Fruit fly (Drosophila melanogaster) whole organism, prepupa: ENCODE data around the gene CG31515.
A peak's percentile ranks its signal among the peaks of the same experiment; 100 is the strongest.

Experiments
- Blimp-1 ChIP-seq: fragments of 200-800 bp; sonication (Bioruptor generic); optimal IDR thresholded peaks from 3 replicates; lab custom pipeline; 2017; ENCODE audit warnings: missing biosample characterization, missing genetic modification characterization, mild to moderate bottlenecking, moderate library complexity, missing genetic modification reagents
- CG11294 ChIP-seq: fragments of 200-800 bp; sonication (Bioruptor generic); IDR thresholded peaks from 2 replicates; pipeline ENCODE4 v1.3.6; 2022; ENCODE audit warnings: missing biosample characterization, missing genetic modification characterization
- CG11902 ChIP-seq: fragments of 200-800 bp; sonication (Bioruptor generic); optimal IDR thresholded peaks from 3 replicates; lab custom pipeline; 2016; ENCODE audit warnings: missing biosample characterization, missing genetic modification characterization
- CG1621 ChIP-seq: fragments of 200-800 bp; sonication (Bioruptor generic); optimal IDR thresholded peaks from 3 replicates; lab custom pipeline; 2018; ENCODE audit warnings: missing biosample characterization, mild to moderate bottlenecking, missing genetic modification characterization
- CG3032 ChIP-seq: fragments of 200-800 bp; optimal IDR thresholded peaks from 2 replicates; lab custom pipeline; 2019; ENCODE audit warnings: missing biosample characterization, mild to moderate bottlenecking, missing genetic modification characterization, moderate library complexity
- CG32006 ChIP-seq: fragments of 200-800 bp; sonication (Bioruptor generic); optimal IDR thresholded peaks from 3 replicates; lab custom pipeline; 2017; ENCODE audit warnings: missing biosample characterization, mild to moderate bottlenecking, missing genetic modification characterization
- CG34406 ChIP-seq: fragments of 200-800 bp; sonication (Bioruptor generic); optimal IDR thresholded peaks from 3 replicates; lab custom pipeline; 2016; ENCODE audit warnings: missing biosample characterization, missing genetic modification characterization
- CG3919 ChIP-seq: fragments of 200-800 bp; sonication (Bioruptor generic); optimal IDR thresholded peaks from 3 replicates; lab custom pipeline; 2016; ENCODE audit warnings: missing biosample characterization, missing genetic modification characterization
- CG6163 ChIP-seq: fragments of 200-800 bp; sonication (Bioruptor generic); IDR thresholded peaks from 3 replicates; pipeline ENCODE4 v1.3.6; 2022; ENCODE audit warnings: missing biosample characterization, missing genetic modification characterization
- CG6792 ChIP-seq: fragments of 200-800 bp; sonication (Bioruptor generic); optimal IDR thresholded peaks from 3 replicates; lab custom pipeline; 2016; ENCODE audit warnings: missing biosample characterization, missing genetic modification characterization
- CG6808 ChIP-seq: fragments of 200-800 bp; sonication (Bioruptor generic); optimal IDR thresholded peaks from 3 replicates; lab custom pipeline; 2017; ENCODE audit warnings: missing biosample characterization, missing genetic modification characterization, mild to moderate bottlenecking, moderate library complexity, missing genetic modification reagents
- CG8319 ChIP-seq: fragments of 200-800 bp; sonication (Bioruptor generic); optimal IDR thresholded peaks from 3 replicates; lab custom pipeline; 2016; ENCODE audit warnings: missing biosample characterization, missing genetic modification characterization
- CG8632 ChIP-seq: fragments of 200-800 bp; sonication (Bioruptor generic); optimal IDR thresholded peaks from 3 replicates; lab custom pipeline; 2016; ENCODE audit warnings: missing biosample characterization, missing genetic modification characterization
- CG9139 ChIP-seq: fragments of 200-800 bp; sonication (Bioruptor generic); optimal IDR thresholded peaks from 3 replicates; lab custom pipeline; 2017; ENCODE audit warnings: missing biosample characterization, mild to moderate bottlenecking, missing genetic modification characterization
- Eip78C ChIP-seq: fragments of 200-800 bp; sonication (Bioruptor generic); peaks from one replicate; lab custom pipeline; 2016; ENCODE audit warnings: missing biosample characterization, missing genetic modification characterization
- Ets21C ChIP-seq: fragments of 200-800 bp; sonication (Bioruptor generic); optimal IDR thresholded peaks from 3 replicates; lab custom pipeline; 2016; ENCODE audit warnings: missing biosample characterization, missing genetic modification characterization
- Gug ChIP-seq: fragments of 200-800 bp; sonication (Bioruptor generic); IDR thresholded peaks from 2 replicates; pipeline ENCODE4 v1.3.6; 2022; ENCODE audit warnings: missing biosample characterization, missing genetic modification characterization
- Lpt ChIP-seq: fragments of 200-800 bp; sonication (Bioruptor generic); optimal IDR thresholded peaks from 3 replicates; lab custom pipeline; 2016; ENCODE audit warnings: missing biosample characterization, missing genetic modification characterization
- OdsH ChIP-seq: fragments of 200-800 bp; sonication (Bioruptor generic); optimal IDR thresholded peaks from 3 replicates; lab custom pipeline; 2016; ENCODE audit warnings: missing biosample characterization, missing genetic modification characterization
- Smox ChIP-seq: fragments of 200-800 bp; sonication (Bioruptor generic); optimal IDR thresholded peaks from 3 replicates; lab custom pipeline; 2016; ENCODE audit warnings: missing biosample characterization, missing genetic modification characterization
- Sox102F ChIP-seq: fragments of 200-800 bp; sonication (Bioruptor generic); optimal IDR thresholded peaks from 2 replicates; lab custom pipeline; 2016; ENCODE audit warnings: missing biosample characterization, mild to moderate bottlenecking, missing genetic modification characterization
- Sox14 ChIP-seq: fragments of 200-800 bp; sonication (Bioruptor generic); optimal IDR thresholded peaks from 3 replicates; lab custom pipeline; 2016; ENCODE audit warnings: missing biosample characterization, missing genetic modification characterization
- Sox15 ChIP-seq: fragments of 200-800 bp; sonication (Bioruptor generic); optimal IDR thresholded peaks from 3 replicates; lab custom pipeline; 2016; ENCODE audit warnings: missing biosample characterization, missing genetic modification characterization
- achi ChIP-seq: fragments of 200-800 bp; sonication (Bioruptor generic); optimal IDR thresholded peaks from 3 replicates; lab custom pipeline; 2016; ENCODE audit warnings: missing biosample characterization, missing genetic modification characterization
- cyc ChIP-seq: fragments of 200-800 bp; sonication (Bioruptor generic); optimal IDR thresholded peaks from 3 replicates; lab custom pipeline; 2016; ENCODE audit warnings: missing biosample characterization, missing genetic modification characterization
- eg ChIP-seq: fragments of 200-800 bp; sonication (Bioruptor generic); IDR thresholded peaks from 3 replicates; pipeline ENCODE4 v1.3.6; 2022; ENCODE audit warnings: missing biosample characterization, missing genetic modification characterization
- esn ChIP-seq: fragments of 200-800 bp; sonication (Bioruptor generic); optimal IDR thresholded peaks from 2 replicates; lab custom pipeline; 2016; ENCODE audit warnings: missing biosample characterization, mild to moderate bottlenecking, missing genetic modification characterization, moderate library complexity
- fd59A ChIP-seq: fragments of 200-800 bp; sonication (Bioruptor generic); optimal IDR thresholded peaks from 2 replicates; lab custom pipeline; 2017; ENCODE audit warnings: missing biosample characterization, mild to moderate bottlenecking, missing genetic modification characterization, missing genetic modification reagents
- fd85E ChIP-seq: fragments of 200-800 bp; sonication (Bioruptor generic); optimal IDR thresholded peaks from 3 replicates; lab custom pipeline; 2016; ENCODE audit warnings: missing biosample characterization, missing genetic modification characterization
- lz ChIP-seq: fragments of 200-800 bp; sonication (Bioruptor generic); optimal IDR thresholded peaks from 3 replicates; lab custom pipeline; 2016; ENCODE audit warnings: missing biosample characterization, missing genetic modification characterization
- net ChIP-seq: fragments of 200-800 bp; sonication (Bioruptor generic); optimal IDR thresholded peaks from 3 replicates; lab custom pipeline; 2016; ENCODE audit warnings: missing biosample characterization, missing genetic modification characterization
- pdm3 ChIP-seq: fragments of 200-800 bp; sonication (Bioruptor generic); optimal IDR thresholded peaks from 3 replicates; lab custom pipeline; 2016; ENCODE audit warnings: missing biosample characterization, missing genetic modification characterization
- spab ChIP-seq: fragments of 200-800 bp; sonication (Bioruptor generic); optimal IDR thresholded peaks from 2 replicates; lab custom pipeline; 2017; ENCODE audit warnings: missing biosample characterization, mild to moderate bottlenecking, missing genetic modification characterization, missing genetic modification reagents
- svp ChIP-seq: fragments of 200-800 bp; sonication (Bioruptor generic); peaks from one replicate; lab custom pipeline; 2016; ENCODE audit warnings: missing biosample characterization, missing genetic modification characterization

CG31515 gene

DNA sequence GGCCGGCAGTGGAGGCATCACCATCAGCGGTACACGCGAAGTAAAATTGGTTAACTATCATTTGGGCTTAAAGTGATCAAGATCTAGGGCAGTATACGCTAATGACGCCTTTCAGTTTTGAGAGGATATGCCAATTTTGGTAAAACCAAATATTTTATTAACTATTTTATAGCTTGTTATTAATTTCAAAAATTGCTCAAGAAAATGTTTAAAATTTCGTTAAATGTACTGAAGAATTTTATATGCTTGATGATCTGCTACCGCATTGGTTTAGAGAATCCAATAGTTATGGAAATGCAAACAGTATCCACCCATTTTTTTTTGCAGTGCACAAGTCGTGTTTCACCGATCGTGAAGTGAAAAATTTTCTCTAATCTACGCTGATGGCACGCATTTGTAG lies 19.2 kb upstream of the CG31515 start (continued):
- TF ChIP-seq Blimp-1 (GFP tag; lab: Kevin White, UChicago) (no peak), spab (GFP tag; lab: Kevin White, UChicago) (no peak), CG8319 (GFP tag; lab: Kevin White, UChicago) (no peak), CG6792 (GFP tag; lab: Kevin White, UChicago) (no peak), CG3919 (no peak), CG3032 (tag; lab: Kevin White, UChicago) (no peak), achi (peak; percentile 14), Sox15 (GFP tag; lab: Kevin White, UChicago) (no peak), Gug (GFP tag; lab: Robert Waterston, UW) (no peak), net (peak; percentile 19)

DNA sequence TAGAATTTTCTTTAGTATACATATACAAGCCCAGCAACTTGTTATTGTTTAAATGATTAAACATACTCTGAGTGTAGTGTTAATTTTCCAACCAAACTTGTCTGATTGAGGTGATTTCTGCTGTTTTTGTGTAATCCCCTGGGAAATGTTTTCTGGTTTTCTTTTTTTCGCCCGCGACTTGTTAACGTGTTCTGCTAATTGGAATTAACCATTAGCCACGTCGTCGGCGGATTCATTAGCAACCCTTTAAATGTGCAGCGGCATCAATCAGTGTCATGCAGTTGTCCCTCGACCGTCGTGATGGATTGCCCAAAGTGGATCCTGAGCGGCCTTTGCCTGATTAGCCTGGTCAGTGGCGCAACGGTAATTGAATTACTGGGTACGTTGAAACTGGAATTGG lies 16.5 kb upstream of the CG31515 start, which contains the start of gene Ir94e:
Ir94e (plus strand) TSS at position 301 of the 400 bp plus-strand sequence.
- TF ChIP-seq Sox14 (GFP tag; lab: Kevin White, UChicago) (no peak), CG6163 (GFP tag; lab: Robert Waterston, UW) (no peak), Lpt (GFP tag; lab: Kevin White, UChicago) (no peak), esn (GFP tag; lab: Kevin White, UChicago) (no peak), CG1621 (no peak), fd85E (GFP tag; lab: Kevin White, UChicago) (no peak), CG11294 (no peak), CG11902 (GFP tag; lab: Kevin White, UChicago) (no peak), cyc (GFP tag; lab: Kevin White, UChicago) (no peak), CG8632 (no peak), Sox102F (no peak), CG9139 (no peak)

DNA sequence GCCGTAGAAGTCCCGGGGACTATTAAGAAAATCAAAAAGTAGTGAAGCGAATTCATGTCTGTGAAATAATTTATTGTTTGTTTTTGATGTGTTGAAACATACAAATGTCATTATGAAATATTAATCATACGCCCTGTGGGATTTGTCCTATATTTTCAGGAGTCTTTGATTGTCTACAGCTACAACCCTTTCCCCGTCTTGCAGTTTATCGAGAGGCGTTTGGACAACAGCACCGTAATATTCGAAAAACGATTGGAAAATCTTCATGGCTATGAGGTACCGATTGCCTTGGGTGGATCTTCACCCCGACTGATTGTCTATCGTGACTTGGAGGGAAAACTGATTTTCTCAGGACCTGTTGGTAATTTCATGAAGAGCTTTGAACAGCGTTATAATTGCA lies 14.9 kb upstream of the CG31515 start, which contains the start of gene CG17380:
CG17380 (minus strand) TSS at position 101 of the 400 bp plus-strand sequence.
- no peak for TF ChIP-seq fd85E (GFP tag; lab: Kevin White, UChicago)
- TF ChIP-seq CG34406 = no peak
- no peak for TF ChIP-seq CG6792 (GFP tag; lab: Kevin White, UChicago)
- no peak for TF ChIP-seq CG3032 (tag; lab: Kevin White, UChicago)
- no peak for TF ChIP-seq OdsH (GFP tag; lab: Kevin White, UChicago)
- TF ChIP-seq CG11902 (GFP tag; lab: Kevin White, UChicago) = no peak
- TF ChIP-seq fd59A = no peak

dm6 chr3R:23402508-23402907 lies 13.8 kb upstream of the CG31515 start, which contains the start of gene Ir94d:
Ir94d (plus strand) TSS chr3R:23402808.
- TF ChIP-seq cyc (GFP tag; lab: Kevin White, UChicago) (no peak), Sox102F (no peak), pdm3 (no peak), CG6808 (no peak), Ets21C (no peak), Smox (no peak), spab (GFP tag; lab: Kevin White, UChicago) (no peak), lz (GFP tag; lab: Kevin White, UChicago) (no peak), eg (GFP tag; lab: Robert Waterston, UW) (no peak), CG32006 (GFP tag; lab: Kevin White, UChicago) (no peak), fd59A (no peak), Sox14 (GFP tag; lab: Kevin White, UChicago) (no peak), CG3919 (no peak), CG11294 (no peak), Sox15 (GFP tag; lab: Kevin White, UChicago) (no peak), CG6792 (GFP tag; lab: Kevin White, UChicago) (no peak), CG6163 (GFP tag; lab: Robert Waterston, UW) (no peak)

DNA sequence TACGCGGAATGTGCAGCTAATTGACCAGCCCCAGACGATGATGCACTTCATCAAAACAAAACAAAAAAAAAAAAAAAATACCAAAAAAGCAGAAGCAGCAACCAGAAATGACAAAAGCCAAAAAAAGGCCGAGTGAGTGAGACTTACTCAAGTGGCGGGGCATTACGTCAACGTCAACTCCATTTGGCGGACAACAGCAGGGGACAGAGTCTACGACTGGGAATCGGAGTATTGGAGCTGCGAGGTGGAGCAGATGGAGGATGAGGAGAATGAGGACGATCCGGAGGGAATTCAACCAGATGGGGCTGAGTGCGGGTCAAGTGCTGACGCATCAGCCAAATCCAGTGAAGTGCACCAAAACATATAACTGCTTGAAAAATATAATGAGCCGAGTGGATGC lies 12.8 kb upstream of the CG31515 start:
- TF ChIP-seq Lpt (GFP tag; lab: Kevin White, UChicago) (no peak), CG1621 (no peak), svp (GFP tag; lab: Kevin White, UChicago) (peak; percentile 53), Eip78C (GFP tag; lab: Kevin White, UChicago) (peak; percentile 65), CG6163 (GFP tag; lab: Robert Waterston, UW) (0 out of 3 replicates have a peak, but pooled peaks have one; percentile 20)
- TF ChIP-seq, all 60 proteins: peak for 3
